Worm (Caenorhabditis elegans) whole organism, L4 larva: ENCODE results near the gene srh-177.

Experiments used
- F10B5.3 ChIP-seq: sonication (generic microtip); optimal IDR thresholded peaks from 2 replicates; lab custom pipeline; 2016; ENCODE audit warnings: mild to moderate bottlenecking, missing genetic modification characterization, missing compliant biosample characterization
- F49E8.2 ChIP-seq: sonication (generic microtip); optimal IDR thresholded peaks from 2 replicates; lab custom pipeline; 2016; ENCODE audit warnings: missing compliant biosample characterization, mild to moderate bottlenecking, missing genetic modification characterization, borderline replicate concordance
- R02D3.7 ChIP-seq: fragments of 150-350 bp; sonication (generic microtip); optimal IDR thresholded peaks from 3 replicates; lab custom pipeline; 2014; ENCODE audit warnings: missing biosample characterization, missing genetic modification characterization
- T20F7.1 ChIP-seq: fragments of 200-800 bp; sonication (Bioruptor generic); optimal IDR thresholded peaks from 2 replicates; lab custom pipeline; 2018; ENCODE audit warnings: mild to moderate bottlenecking, missing genetic modification characterization, missing compliant biosample characterization
- Y5F2A.4 ChIP-seq: fragments of 200-800 bp; sonication (Bioruptor generic); optimal IDR thresholded peaks from 2 replicates; lab custom pipeline; 2018; ENCODE audit warnings: mild to moderate bottlenecking, missing genetic modification characterization, missing compliant biosample characterization
- ZK337.2 ChIP-seq: fragments of 200-800 bp; sonication (Bioruptor generic); IDR thresholded peaks from 2 replicates; pipeline ENCODE4 v1.3.6; 2022; ENCODE audit warnings: missing genetic modification reagents, missing genetic modification characterization, missing compliant biosample characterization
- aha-1 ChIP-seq: fragments of 150-350 bp; peaks from one replicate; lab custom pipeline; 2014; ENCODE audit warnings: missing biosample characterization, missing genetic modification characterization
- aly-2 ChIP-seq: sonication (generic microtip); optimal IDR thresholded peaks from 2 replicates; lab custom pipeline; 2018; ENCODE audit warnings: missing biosample characterization, missing genetic modification characterization
- arid-1 ChIP-seq: fragments of 200-800 bp; sonication (Bioruptor generic); conservative IDR thresholded peaks from 2 replicates; pipeline ENCODE4 v1.3.6; 2022; ENCODE audit warnings: missing genetic modification reagents, missing genetic modification characterization, missing compliant biosample characterization
- ceh-28 ChIP-seq: fragments of 150-350 bp; optimal IDR thresholded peaks from 2 replicates; lab custom pipeline; 2014; ENCODE audit warnings: missing biosample characterization, missing genetic modification reagents, missing genetic modification characterization
- ceh-62 ChIP-seq: sonication (generic microtip); optimal IDR thresholded peaks from 2 replicates; lab custom pipeline; 2017; ENCODE audit warnings: missing biosample characterization, missing genetic modification characterization
- ceh-82 ChIP-seq: sonication (generic microtip); optimal IDR thresholded peaks from 2 replicates; lab custom pipeline; 2017; ENCODE audit warnings: missing biosample characterization, missing genetic modification characterization
- daf-16 ChIP-seq, 3 experiments: sonication (generic microtip); optimal IDR thresholded peaks; 2 replicates each; lab custom pipeline; 2016 to 2017; ENCODE audit warnings: missing genetic modification characterization in 3 of 3, missing genetic modification reagents in 3 of 3, mild to moderate bottlenecking in 2 of 3, missing compliant biosample characterization in 2 of 3, missing biosample characterization in 1 of 3, moderate library complexity in 1 of 3
- daf-19 ChIP-seq: fragments of 200-800 bp; sonication (Bioruptor generic); conservative IDR thresholded peaks from 2 replicates; pipeline ENCODE4 v1.3.6; 2022; ENCODE audit warnings: missing genetic modification characterization, missing compliant biosample characterization
- dmd-6 ChIP-seq: fragments of 200-800 bp; sonication (Bioruptor generic); IDR thresholded peaks from 2 replicates; pipeline ENCODE4 v1.3.6; 2022; ENCODE audit warnings: missing genetic modification reagents, missing genetic modification characterization, missing compliant biosample characterization
- dmd-8 ChIP-seq: fragments of 200-800 bp; sonication (Bioruptor generic); IDR thresholded peaks from 2 replicates; pipeline ENCODE4 v1.3.6; 2022; ENCODE audit warnings: missing genetic modification characterization, missing compliant biosample characterization
- dmd-9 ChIP-seq: fragments of 200-800 bp; sonication (Bioruptor generic); IDR thresholded peaks from 2 replicates; pipeline ENCODE4 v1.3.6; 2022; ENCODE audit warnings: missing genetic modification reagents, missing genetic modification characterization, missing compliant biosample characterization
- dpl-1 ChIP-seq: fragments of 150-350 bp; optimal IDR thresholded peaks from 2 replicates; lab custom pipeline; 2014; ENCODE audit warnings: missing biosample characterization, missing genetic modification reagents, missing genetic modification characterization
- dve-1 ChIP-seq: sonication (generic microtip); optimal IDR thresholded peaks from 2 replicates; lab custom pipeline; 2017; ENCODE audit warnings: antibody characterized with exemption, mild to moderate bottlenecking, missing genetic modification characterization, missing compliant biosample characterization; ENCODE audit not compliant: insufficient read depth
- egl-27 ChIP-seq: sonication (generic microtip); optimal IDR thresholded peaks from 3 replicates; lab custom pipeline; 2017; ENCODE audit warnings: missing biosample characterization, missing genetic modification reagents, missing genetic modification characterization
- egl-43 ChIP-seq: fragments of 200-800 bp; sonication (Bioruptor generic); IDR thresholded peaks from 2 replicates; pipeline ENCODE4 v1.3.6; 2022; ENCODE audit warnings: missing genetic modification reagents, missing genetic modification characterization, missing compliant biosample characterization
- fkh-10 ChIP-seq: fragments of 150-350 bp; optimal IDR thresholded peaks from 2 replicates; lab custom pipeline; 2014; ENCODE audit warnings: missing biosample characterization, missing genetic modification reagents, missing genetic modification characterization
- fos-1 ChIP-seq: fragments of 150-350 bp; optimal IDR thresholded peaks from 2 replicates; lab custom pipeline; 2014; ENCODE audit warnings: missing biosample characterization, missing genetic modification characterization
- hlh-11 ChIP-seq: fragments of 200-800 bp; sonication (Bioruptor generic); optimal IDR thresholded peaks from 2 replicates; lab custom pipeline; 2018; ENCODE audit warnings: mild to moderate bottlenecking, missing genetic modification characterization, missing compliant biosample characterization
- hmg-1.1 ChIP-seq: fragments of 200-800 bp; sonication (Bioruptor generic); IDR thresholded peaks from 2 replicates; pipeline ENCODE4 v1.3.6; 2022; ENCODE audit warnings: missing genetic modification reagents, missing genetic modification characterization, missing compliant biosample characterization
- lin-1 ChIP-seq: fragments of 200-800 bp; sonication (Bioruptor generic); IDR thresholded peaks from 2 replicates; pipeline ENCODE4 v1.3.6; 2022; ENCODE audit warnings: missing genetic modification reagents, missing genetic modification characterization, missing compliant biosample characterization
- lin-15B ChIP-seq: fragments of 150-350 bp; sonication (generic microtip); optimal IDR thresholded peaks from 3 replicates; lab custom pipeline; 2014; ENCODE audit warnings: missing biosample characterization, missing genetic modification characterization
- lin-39 ChIP-seq: fragments of 150-350 bp; optimal IDR thresholded peaks from 2 replicates; lab custom pipeline; 2014; ENCODE audit warnings: missing biosample characterization, missing genetic modification reagents, missing genetic modification characterization
- lir-3 ChIP-seq: sonication (generic microtip); optimal IDR thresholded peaks from 2 replicates; lab custom pipeline; 2016; ENCODE audit warnings: mild to moderate bottlenecking, missing genetic modification characterization, missing compliant biosample characterization
- lsy-2 ChIP-seq, 2 experiments: fragments of 150-350 bp in 1 of 2; sonication (generic microtip) in 1 of 2; optimal IDR thresholded peaks; 2 replicates each; lab custom pipeline; 2014 to 2017; ENCODE audit warnings: missing biosample characterization in 2 of 2, missing genetic modification characterization in 2 of 2
- madf-5 ChIP-seq, 2 experiments: fragments of 200-800 bp; sonication (Bioruptor generic); IDR thresholded peaks; 2 replicates each; pipeline ENCODE4 v1.3.6; 2022; ENCODE audit warnings: missing compliant biosample characterization in 2 of 2, missing genetic modification characterization in 2 of 2
- madf-9 ChIP-seq: fragments of 200-800 bp; sonication (Bioruptor generic); conservative IDR thresholded peaks from 2 replicates; pipeline ENCODE4 v1.3.6; 2022; ENCODE audit warnings: missing genetic modification reagents, missing genetic modification characterization, missing compliant biosample characterization
- mdl-1 ChIP-seq, 2 experiments: fragments of 150-350 bp in 1 of 2; sonication (generic microtip) in 1 of 2; optimal IDR thresholded peaks; 2 replicates each; lab custom pipeline; 2014 to 2017; ENCODE audit warnings: missing biosample characterization in 2 of 2, missing genetic modification characterization in 2 of 2
- mes-2 ChIP-seq: sonication (generic microtip); optimal IDR thresholded peaks from 2 replicates; lab custom pipeline; 2016; ENCODE audit warnings: missing genotype, mild to moderate bottlenecking, missing genetic modification characterization, missing compliant biosample characterization; ENCODE audit not compliant: poor library complexity, severe bottlenecking
- mxl-2 ChIP-seq: fragments of 200-800 bp; sonication (Bioruptor generic); conservative IDR thresholded peaks from 2 replicates; pipeline ENCODE4 v1.3.6; 2022; ENCODE audit warnings: missing genetic modification reagents, missing genetic modification characterization, missing compliant biosample characterization
- mxl-3 ChIP-seq: fragments of 200-800 bp; sonication (Bioruptor generic); optimal IDR thresholded peaks from 2 replicates; lab custom pipeline; 2018; ENCODE audit warnings: mild to moderate bottlenecking, missing genetic modification characterization, missing compliant biosample characterization
- nhr-102 ChIP-seq: sonication (generic microtip); optimal IDR thresholded peaks from 2 replicates; lab custom pipeline; 2016; ENCODE audit warnings: mild to moderate bottlenecking, missing genetic modification characterization, moderate library complexity, missing compliant biosample characterization
- nhr-25 ChIP-seq: sonication (generic microtip); optimal IDR thresholded peaks from 2 replicates; lab custom pipeline; 2017; ENCODE audit warnings: missing genetic modification characterization, mild to moderate bottlenecking, missing compliant biosample characterization, antibody characterized with exemption, moderate library complexity, borderline replicate concordance; ENCODE audit not compliant: insufficient read depth
- nhr-28 ChIP-seq: fragments of 150-350 bp; optimal IDR thresholded peaks from 2 replicates; lab custom pipeline; 2014; ENCODE audit warnings: missing biosample characterization, missing genetic modification characterization
- nhr-48 ChIP-seq: sonication (generic microtip); optimal IDR thresholded peaks from 2 replicates; lab custom pipeline; 2016; ENCODE audit warnings: mild to moderate bottlenecking, missing genetic modification characterization, missing compliant biosample characterization
- pqm-1 ChIP-seq: sonication (generic microtip); optimal IDR thresholded peaks from 2 replicates; lab custom pipeline; 2017; ENCODE audit warnings: missing biosample characterization, missing genetic modification characterization
- saeg-2 ChIP-seq: fragments of 200-800 bp; sonication (Bioruptor generic); IDR thresholded peaks from 2 replicates; pipeline ENCODE4 v1.3.6; 2022; ENCODE audit warnings: missing genetic modification reagents, missing genetic modification characterization, missing compliant biosample characterization
- skn-1 ChIP-seq: fragments of 150-350 bp; optimal IDR thresholded peaks from 2 replicates; lab custom pipeline; 2014; ENCODE audit warnings: missing biosample characterization, missing genetic modification characterization
- snpc-4 ChIP-seq: fragments of 150-350 bp; optimal IDR thresholded peaks from 2 replicates; lab custom pipeline; 2014; ENCODE audit warnings: missing biosample characterization, missing genetic modification characterization
- spr-1 ChIP-seq: sonication (generic microtip); optimal IDR thresholded peaks from 2 replicates; lab custom pipeline; 2016; ENCODE audit warnings: mild to moderate bottlenecking, missing genetic modification characterization, missing compliant biosample characterization
- tra-1 ChIP-seq: fragments of 200-800 bp; sonication (Bioruptor generic); IDR thresholded peaks from 2 replicates; pipeline ENCODE4 v1.3.6; 2022; ENCODE audit warnings: missing genetic modification reagents, missing genetic modification characterization, missing compliant biosample characterization
- unc-39 ChIP-seq: sonication (generic microtip); optimal IDR thresholded peaks from 2 replicates; lab custom pipeline; 2017; ENCODE audit warnings: missing biosample characterization, missing genetic modification characterization
- unc-62 ChIP-seq, 3 experiments: fragments of 150-350 bp in 1 of 3; sonication (generic microtip); optimal IDR thresholded peaks in 2 of 3; peaks in 1 of 3; 1 replicate in 1 of 3; 2 replicates in 2 of 3; lab custom pipeline; 2014 to 2017; ENCODE audit warnings: missing biosample characterization in 3 of 3, missing genetic modification characterization in 3 of 3, missing genetic modification reagents in 3 of 3, missing genotype in 1 of 3
- vab-7 ChIP-seq: fragments of 200-800 bp; sonication (Bioruptor generic); IDR thresholded peaks from 2 replicates; pipeline ENCODE4 v1.3.6; 2022; ENCODE audit warnings: missing genetic modification reagents, missing genetic modification characterization, missing compliant biosample characterization
- zfp-2 ChIP-seq: sonication (generic microtip); optimal IDR thresholded peaks from 2 replicates; lab custom pipeline; 2016; ENCODE audit warnings: mild to moderate bottlenecking, missing genetic modification characterization, missing compliant biosample characterization

The srh-177 gene

DNA sequence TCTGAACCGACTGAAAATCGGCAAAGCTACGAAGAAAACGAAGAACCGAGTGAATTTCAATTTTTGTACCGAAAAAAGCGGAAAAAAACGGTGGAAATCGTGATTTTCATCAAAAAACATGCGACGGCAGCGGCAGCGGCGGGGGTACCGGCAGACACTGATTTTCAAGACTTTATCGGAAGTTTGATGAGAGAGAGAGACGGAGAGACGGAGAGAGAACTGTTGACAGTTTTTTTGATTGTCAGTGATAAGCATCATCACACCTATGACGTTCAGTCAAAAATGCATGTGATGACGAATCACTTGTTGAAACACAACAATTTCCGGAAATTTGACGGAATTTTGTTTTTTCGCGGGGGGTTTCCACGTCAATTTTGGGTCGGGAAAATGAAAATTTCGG is 44.4 kb upstream of the srh-177 start (continued):
- no peak for TF ChIP-seq snpc-4 (tag; lab: Kevin White, UChicago)
- no peak for TF ChIP-seq lir-3 (tag; lab: Kevin White, UChicago)
- no peak for TF ChIP-seq skn-1 (tag; lab: Kevin White, UChicago)
- TF ChIP-seq saeg-2 (GFP tag; lab: Robert Waterston, UW): no peak
- TF ChIP-seq lin-39 (tag; lab: Kevin White, UChicago): no peak
- no peak for TF ChIP-seq egl-27
- TF ChIP-seq ceh-62 (tag; lab: Kevin White, UChicago): no peak
- TF ChIP-seq dmd-9 (GFP tag; lab: Robert Waterston, UW): no peak
- TF ChIP-seq mxl-2 (GFP tag; lab: Robert Waterston, UW): no peak
- no peak for TF ChIP-seq unc-62 (GFP tag; optimal IDR thresholded peaks at IDR 0.05 in 1 of 2; lab: Kevin White, UChicago)
- TF ChIP-seq unc-62 (tag; optimal IDR thresholded peaks at IDR 0.05; lab: Kevin White, UChicago): no peak
- TF ChIP-seq nhr-102 (tag; lab: Kevin White, UChicago): peak; percentile 28
- peak; percentile 81 for TF ChIP-seq tra-1 (GFP tag; lab: Robert Waterston, UW)
- TF ChIP-seq hlh-11: peak; percentile 90
- peak; percentile 30 for TF ChIP-seq aha-1
- no peak for TF ChIP-seq daf-19 (GFP tag; lab: Robert Waterston, UW)
- no peak for TF ChIP-seq zfp-2 (tag; lab: Kevin White, UChicago)
- no peak for TF ChIP-seq mes-2 (tag; lab: Kevin White, UChicago)
- TF ChIP-seq madf-9 (GFP tag; lab: Robert Waterston, UW): no peak
- TF ChIP-seq daf-16 (GFP tag; optimal IDR thresholded peaks at IDR 0.05; lab: Kevin White, UChicago): no peak
- TF ChIP-seq daf-16 (tag; optimal IDR thresholded peaks at IDR 0.05; lab: Kevin White, UChicago): peak; percentile 91
- no peak for TF ChIP-seq vab-7
- TF ChIP-seq ceh-82 (tag; lab: Kevin White, UChicago): no peak
- no peak for TF ChIP-seq arid-1 (GFP tag; lab: Robert Waterston, UW)
- peak; percentile 95 for TF ChIP-seq lin-1 (GFP tag; lab: Robert Waterston, UW)
- no peak for TF ChIP-seq dmd-8 (GFP tag; lab: Robert Waterston, UW)
- no peak for TF ChIP-seq fkh-10 (GFP tag; lab: Kevin White, UChicago)
- TF ChIP-seq lsy-2 (tag; optimal IDR thresholded peaks at IDR 0.05; lab: Kevin White, UChicago): peak in 1 of 2 experiments; percentile 15
- no peak for TF ChIP-seq R02D3.7 (tag; lab: Kevin White, UChicago)
- TF ChIP-seq F49E8.2 (tag; lab: Kevin White, UChicago): no peak
- TF ChIP-seq ZK337.2: no peak
- peak; percentile 97 for TF ChIP-seq dmd-6 (GFP tag; lab: Robert Waterston, UW)
- TF ChIP-seq F10B5.3 (tag; lab: Kevin White, UChicago): no peak
- no peak for TF ChIP-seq nhr-25 (tag; lab: Kevin White, UChicago)
- no peak for TF ChIP-seq egl-43
- no peak for TF ChIP-seq dpl-1 (GFP tag; lab: Kevin White, UChicago)
- no peak for TF ChIP-seq lin-15B (tag; lab: Kevin White, UChicago)
- TF ChIP-seq pqm-1 (tag; lab: Kevin White, UChicago): peak; percentile 47
- no peak for TF ChIP-seq madf-5 (GFP tag; IDR thresholded peaks at IDR 0.05; lab: Robert Waterston, UW)
- no peak for TF ChIP-seq ceh-28 (tag; lab: Kevin White, UChicago)
- TF ChIP-seq, all 104 proteins: peak for 25

ce11 chrV:20412225-20412624 is 43.2 kb upstream of the srh-177 start:
- TF ChIP-seq nhr-102 (tag; lab: Kevin White, UChicago): peak; percentile 23
- no peak for TF ChIP-seq mxl-2 (GFP tag; lab: Robert Waterston, UW)
- TF ChIP-seq nhr-28 (tag; lab: Kevin White, UChicago): peak; percentile 76
- TF ChIP-seq nhr-48 (tag; lab: Kevin White, UChicago): peak; percentile 51
- no peak for TF ChIP-seq fos-1 (tag; lab: Kevin White, UChicago)
- 0 out of 2 replicates have a peak, but pooled peaks have one; percentile 31 for TF ChIP-seq hmg-1.1 (GFP tag; lab: Robert Waterston, UW)
- TF ChIP-seq dve-1 (tag; lab: Kevin White, UChicago): peak; percentile 79
- TF ChIP-seq dmd-6 (GFP tag; lab: Robert Waterston, UW): peak; percentile 94
- no peak for TF ChIP-seq daf-16 (GFP tag; optimal IDR thresholded peaks at IDR 0.05; lab: Kevin White, UChicago)
- TF ChIP-seq daf-16 (tag; optimal IDR thresholded peaks at IDR 0.05; lab: Kevin White, UChicago): peak; percentile 83
- no peak for TF ChIP-seq spr-1 (tag; lab: Kevin White, UChicago)
- TF ChIP-seq unc-39 (tag; lab: Kevin White, UChicago): no peak
- TF ChIP-seq mdl-1 (tag; optimal IDR thresholded peaks at IDR 0.05; lab: Kevin White, UChicago): peak in 1 of 2 experiments; percentile 0
- TF ChIP-seq lsy-2 (tag; optimal IDR thresholded peaks at IDR 0.05; lab: Kevin White, UChicago): no peak
- no peak for TF ChIP-seq Y5F2A.4
- no peak for TF ChIP-seq mxl-3 (GFP tag; lab: Kevin White, UChicago)
- TF ChIP-seq T20F7.1 (GFP tag; lab: Kevin White, UChicago): peak; percentile 29
- TF ChIP-seq aly-2 (tag; lab: Kevin White, UChicago): no peak
